Fruit fly (Drosophila melanogaster) whole organism, prepupa: ENCODE data around the gene ome.
A peak's percentile ranks its signal among the peaks of the same experiment; 100 is the strongest.

Experiments
- Blimp-1 ChIP-seq: fragments of 200-800 bp; sonication (Bioruptor generic); optimal IDR thresholded peaks from 3 replicates; lab custom pipeline; 2017; ENCODE audit warnings: missing biosample characterization, missing genetic modification characterization, mild to moderate bottlenecking, moderate library complexity, missing genetic modification reagents
- CG10631 ChIP-seq: fragments of 200-800 bp; sonication (Bioruptor generic); optimal IDR thresholded peaks from 2 replicates; lab custom pipeline; 2016; ENCODE audit warnings: missing biosample characterization, missing genetic modification characterization
- CG11294 ChIP-seq: fragments of 200-800 bp; sonication (Bioruptor generic); IDR thresholded peaks from 2 replicates; pipeline ENCODE4 v1.3.6; 2022; ENCODE audit warnings: missing biosample characterization, missing genetic modification characterization
- CG11762 ChIP-seq: fragments of 200-800 bp; sonication (Bioruptor generic); optimal IDR thresholded peaks from 3 replicates; lab custom pipeline; 2016; ENCODE audit warnings: missing biosample characterization, missing genetic modification characterization; ENCODE audit not compliant: insufficient read depth
- CG11902 ChIP-seq: fragments of 200-800 bp; sonication (Bioruptor generic); optimal IDR thresholded peaks from 3 replicates; lab custom pipeline; 2016; ENCODE audit warnings: missing biosample characterization, missing genetic modification characterization
- CG15336 ChIP-seq: fragments of 200-800 bp; sonication (Bioruptor generic); IDR thresholded peaks from 2 replicates; pipeline ENCODE4 v1.3.6; 2022; ENCODE audit warnings: missing biosample characterization, missing genetic modification characterization
- CG1621 ChIP-seq: fragments of 200-800 bp; sonication (Bioruptor generic); optimal IDR thresholded peaks from 3 replicates; lab custom pipeline; 2018; ENCODE audit warnings: missing biosample characterization, mild to moderate bottlenecking, missing genetic modification characterization
- CG16779 ChIP-seq: fragments of 200-800 bp; sonication (Bioruptor generic); optimal IDR thresholded peaks from 3 replicates; lab custom pipeline; 2017; ENCODE audit warnings: missing biosample characterization, mild to moderate bottlenecking, missing genetic modification characterization
- CG3032 ChIP-seq: fragments of 200-800 bp; optimal IDR thresholded peaks from 2 replicates; lab custom pipeline; 2019; ENCODE audit warnings: missing biosample characterization, mild to moderate bottlenecking, missing genetic modification characterization, moderate library complexity
- CG32006 ChIP-seq: fragments of 200-800 bp; sonication (Bioruptor generic); optimal IDR thresholded peaks from 3 replicates; lab custom pipeline; 2017; ENCODE audit warnings: missing biosample characterization, mild to moderate bottlenecking, missing genetic modification characterization
- CG34406 ChIP-seq: fragments of 200-800 bp; sonication (Bioruptor generic); optimal IDR thresholded peaks from 3 replicates; lab custom pipeline; 2016; ENCODE audit warnings: missing biosample characterization, missing genetic modification characterization
- CG4318 ChIP-seq: fragments of 200-800 bp; sonication (Bioruptor generic); optimal IDR thresholded peaks from 3 replicates; lab custom pipeline; 2017; ENCODE audit warnings: missing biosample characterization, mild to moderate bottlenecking, missing genetic modification characterization
- CG6163 ChIP-seq: fragments of 200-800 bp; sonication (Bioruptor generic); IDR thresholded peaks from 3 replicates; pipeline ENCODE4 v1.3.6; 2022; ENCODE audit warnings: missing biosample characterization, missing genetic modification characterization
- CG6276 ChIP-seq: fragments of 200-800 bp; sonication (Bioruptor generic); optimal IDR thresholded peaks from 2 replicates; lab custom pipeline; 2017; ENCODE audit warnings: missing biosample characterization, mild to moderate bottlenecking, missing genetic modification characterization
- CG6792 ChIP-seq: fragments of 200-800 bp; sonication (Bioruptor generic); optimal IDR thresholded peaks from 3 replicates; lab custom pipeline; 2016; ENCODE audit warnings: missing biosample characterization, missing genetic modification characterization
- CG6808 ChIP-seq: fragments of 200-800 bp; sonication (Bioruptor generic); optimal IDR thresholded peaks from 3 replicates; lab custom pipeline; 2017; ENCODE audit warnings: missing biosample characterization, missing genetic modification characterization, mild to moderate bottlenecking, moderate library complexity, missing genetic modification reagents
- CG6854 ChIP-seq: fragments of 200-800 bp; sonication (Bioruptor generic); optimal IDR thresholded peaks from 2 replicates; lab custom pipeline; 2017; ENCODE audit warnings: missing biosample characterization, mild to moderate bottlenecking, missing genetic modification characterization
- CG7368 ChIP-seq: fragments of 200-800 bp; sonication (Bioruptor generic); optimal IDR thresholded peaks from 3 replicates; lab custom pipeline; 2016; ENCODE audit warnings: missing biosample characterization, missing genetic modification characterization
- CG8119 ChIP-seq: fragments of 200-800 bp; sonication (Bioruptor generic); IDR thresholded peaks from 3 replicates; pipeline ENCODE4 v1.3.6; 2022; ENCODE audit warnings: missing biosample characterization, missing genetic modification characterization
- CG8319 ChIP-seq: fragments of 200-800 bp; sonication (Bioruptor generic); optimal IDR thresholded peaks from 3 replicates; lab custom pipeline; 2016; ENCODE audit warnings: missing biosample characterization, missing genetic modification characterization
- CG8632 ChIP-seq: fragments of 200-800 bp; sonication (Bioruptor generic); optimal IDR thresholded peaks from 3 replicates; lab custom pipeline; 2016; ENCODE audit warnings: missing biosample characterization, missing genetic modification characterization
- CG9139 ChIP-seq: fragments of 200-800 bp; sonication (Bioruptor generic); optimal IDR thresholded peaks from 3 replicates; lab custom pipeline; 2017; ENCODE audit warnings: missing biosample characterization, mild to moderate bottlenecking, missing genetic modification characterization
- Eip75B ChIP-seq: fragments of 200-800 bp; sonication (Bioruptor generic); optimal IDR thresholded peaks from 3 replicates; lab custom pipeline; 2016; ENCODE audit warnings: missing biosample characterization, missing genetic modification characterization
- Eip78C ChIP-seq: fragments of 200-800 bp; sonication (Bioruptor generic); peaks from one replicate; lab custom pipeline; 2016; ENCODE audit warnings: missing biosample characterization, missing genetic modification characterization
- Eip93F ChIP-seq: fragments of 200-800 bp; sonication (Bioruptor generic); optimal IDR thresholded peaks from 2 replicates; lab custom pipeline; 2016; ENCODE audit warnings: missing biosample characterization, mild to moderate bottlenecking, missing genetic modification characterization
- Ets21C ChIP-seq: fragments of 200-800 bp; sonication (Bioruptor generic); optimal IDR thresholded peaks from 3 replicates; lab custom pipeline; 2016; ENCODE audit warnings: missing biosample characterization, missing genetic modification characterization
- Ets96B ChIP-seq: fragments of 200-800 bp; optimal IDR thresholded peaks from 2 replicates; lab custom pipeline; 2019; ENCODE audit warnings: missing biosample characterization, mild to moderate bottlenecking, missing genetic modification characterization, moderate library complexity
- Hr38 ChIP-seq: sonication (Bioruptor generic); optimal IDR thresholded peaks from 2 replicates; lab custom pipeline; 2016; ENCODE audit warnings: missing biosample characterization, missing genetic modification characterization
- Hr39 ChIP-seq: fragments of 200-800 bp; sonication (Bioruptor generic); optimal IDR thresholded peaks from 2 replicates; lab custom pipeline; 2016; ENCODE audit warnings: missing biosample characterization, missing genetic modification characterization
- Lpt ChIP-seq: fragments of 200-800 bp; sonication (Bioruptor generic); optimal IDR thresholded peaks from 3 replicates; lab custom pipeline; 2016; ENCODE audit warnings: missing biosample characterization, missing genetic modification characterization
- OdsH ChIP-seq: fragments of 200-800 bp; sonication (Bioruptor generic); optimal IDR thresholded peaks from 3 replicates; lab custom pipeline; 2016; ENCODE audit warnings: missing biosample characterization, missing genetic modification characterization
- Smox ChIP-seq: fragments of 200-800 bp; sonication (Bioruptor generic); optimal IDR thresholded peaks from 3 replicates; lab custom pipeline; 2016; ENCODE audit warnings: missing biosample characterization, missing genetic modification characterization
- Sox102F ChIP-seq: fragments of 200-800 bp; sonication (Bioruptor generic); optimal IDR thresholded peaks from 2 replicates; lab custom pipeline; 2016; ENCODE audit warnings: missing biosample characterization, mild to moderate bottlenecking, missing genetic modification characterization
- acj6 ChIP-seq: fragments of 200-800 bp; sonication (Bioruptor generic); optimal IDR thresholded peaks from 3 replicates; lab custom pipeline; 2016; ENCODE audit warnings: missing biosample characterization, missing genetic modification characterization
- dac ChIP-seq: fragments of 200-800 bp; sonication (Bioruptor generic); optimal IDR thresholded peaks from 2 replicates; lab custom pipeline; 2017; ENCODE audit warnings: missing biosample characterization, mild to moderate bottlenecking, missing genetic modification characterization
- dsx ChIP-seq: fragments of 200-800 bp; optimal IDR thresholded peaks from 3 replicates; lab custom pipeline; 2019; ENCODE audit warnings: missing biosample characterization, mild to moderate bottlenecking, missing genetic modification characterization, moderate library complexity; ENCODE audit not compliant: poor library complexity, severe bottlenecking
- eg ChIP-seq: fragments of 200-800 bp; sonication (Bioruptor generic); IDR thresholded peaks from 3 replicates; pipeline ENCODE4 v1.3.6; 2022; ENCODE audit warnings: missing biosample characterization, missing genetic modification characterization
- fd85E ChIP-seq: fragments of 200-800 bp; sonication (Bioruptor generic); optimal IDR thresholded peaks from 3 replicates; lab custom pipeline; 2016; ENCODE audit warnings: missing biosample characterization, missing genetic modification characterization
- fkh ChIP-seq: fragments of 200-800 bp; sonication (Bioruptor generic); optimal IDR thresholded peaks from 3 replicates; lab custom pipeline; 2017; ENCODE audit warnings: missing biosample characterization, mild to moderate bottlenecking, missing genetic modification characterization, moderate library complexity
- net ChIP-seq: fragments of 200-800 bp; sonication (Bioruptor generic); optimal IDR thresholded peaks from 3 replicates; lab custom pipeline; 2016; ENCODE audit warnings: missing biosample characterization, missing genetic modification characterization
- salr ChIP-seq, 2 experiments: fragments of 200-800 bp; sonication (Bioruptor generic); optimal IDR thresholded peaks; 3 replicates each; lab custom pipeline; 2016 to 2018; ENCODE audit warnings: missing biosample characterization in 2 of 2, missing genetic modification characterization in 2 of 2, mild to moderate bottlenecking in 1 of 2
- ss ChIP-seq, 2 experiments: fragments of 200-800 bp; sonication (Bioruptor generic); optimal IDR thresholded peaks; 2 replicates in 1 of 2; 3 replicates in 1 of 2; lab custom pipeline; 2017 to 2018; ENCODE audit warnings: mild to moderate bottlenecking in 2 of 2, missing biosample characterization in 2 of 2, missing genetic modification characterization in 2 of 2, moderate library complexity in 1 of 2
- svp ChIP-seq: fragments of 200-800 bp; sonication (Bioruptor generic); peaks from one replicate; lab custom pipeline; 2016; ENCODE audit warnings: missing biosample characterization, missing genetic modification characterization
- topi ChIP-seq: fragments of 200-800 bp; sonication (Bioruptor generic); optimal IDR thresholded peaks from 3 replicates; lab custom pipeline; 2016; ENCODE audit warnings: missing biosample characterization, missing genetic modification characterization
- vri ChIP-seq: fragments of 200-800 bp; sonication (Bioruptor generic); optimal IDR thresholded peaks from 3 replicates; lab custom pipeline; 2016; ENCODE audit warnings: missing biosample characterization, mild to moderate bottlenecking, missing genetic modification characterization

The ome gene

dm6 chr3L:14756724-14757463 lies 84.3 kb downstream of the ome start (continued):
- peak; percentile 2 for TF ChIP-seq Eip93F
- peak; percentile 86 for TF ChIP-seq CG8319 (GFP tag; lab: Kevin White, UChicago)
- peak; percentile 94 for TF ChIP-seq Hr39 (GFP tag; lab: Kevin White, UChicago)
- TF ChIP-seq dac (GFP tag; lab: Kevin White, UChicago), result peak; percentile 93
- TF ChIP-seq topi (GFP tag; lab: Kevin White, UChicago), result peak; percentile 88
- TF ChIP-seq CG11902, result peak; percentile 89
- peak; percentile 50 for TF ChIP-seq Hr38 (GFP tag; lab: Kevin White, UChicago)
- TF ChIP-seq CG6792, result peak; percentile 88
- TF ChIP-seq svp (GFP tag; lab: Kevin White, UChicago), result peak; percentile 95
- TF ChIP-seq eg (GFP tag; lab: Robert Waterston, UW), result peak; percentile 96
- TF ChIP-seq Blimp-1 (GFP tag; lab: Kevin White, UChicago), result peak; percentile 56
- TF ChIP-seq CG7368 (GFP tag; lab: Kevin White, UChicago), result peak; percentile 91
- peak; percentile 95 for TF ChIP-seq CG32006 (GFP tag; lab: Kevin White, UChicago)
- TF ChIP-seq fd85E (GFP tag; lab: Kevin White, UChicago), result peak; percentile 75
- TF ChIP-seq vri, result peak; percentile 86
- TF ChIP-seq CG6808 (GFP tag; lab: Kevin White, UChicago), result peak; percentile 76
- TF ChIP-seq Ets21C, result peak; percentile 84
- TF ChIP-seq Eip75B, result peak; percentile 91
- peak; percentile 95 for TF ChIP-seq CG11294 (GFP tag; lab: Robert Waterston, UW)
- peak; percentile 91 for TF ChIP-seq Lpt
- TF ChIP-seq Sox102F (GFP tag; lab: Kevin White, UChicago), result peak; percentile 85
- peak; percentile 33 to 74 for TF ChIP-seq ss (GFP tag; optimal IDR thresholded peaks at IDR 0.05; lab: Kevin White, UChicago)
- TF ChIP-seq CG34406 (GFP tag; lab: Kevin White, UChicago), result peak; percentile 89
- TF ChIP-seq Eip78C (GFP tag; lab: Kevin White, UChicago), result peak; percentile 97
- TF ChIP-seq CG11762 (GFP tag; lab: Kevin White, UChicago), result peak; percentile 91
- TF ChIP-seq, all 60 proteins: peak for 60

- TF ChIP-seq Ets96B, result no peak
- peak; percentile 5 for TF ChIP-seq CG8632 (GFP tag; lab: Kevin White, UChicago)
- no peak for TF ChIP-seq acj6
- peak; percentile 23 to 50 for TF ChIP-seq ss (GFP tag; optimal IDR thresholded peaks at IDR 0.05; lab: Kevin White, UChicago)
- TF ChIP-seq CG6808 (GFP tag; lab: Kevin White, UChicago), result no peak
- TF ChIP-seq Smox (GFP tag; lab: Kevin White, UChicago), result no peak
- TF ChIP-seq OdsH (GFP tag; lab: Kevin White, UChicago), result no peak
- peak; percentile 17 for TF ChIP-seq CG32006 (GFP tag; lab: Kevin White, UChicago)
- TF ChIP-seq vri, result peak; percentile 70
- peak; percentile 98 for TF ChIP-seq fkh
- peak; percentile 17 for TF ChIP-seq CG10631 (GFP tag; lab: Kevin White, UChicago)
- TF ChIP-seq salr (GFP tag; optimal IDR thresholded peaks at IDR 0.05; lab: Kevin White, UChicago), result peak in 1 of 2 experiments; percentile 5
- peak; percentile 46 for TF ChIP-seq net (GFP tag; lab: Kevin White, UChicago)
- TF ChIP-seq svp (GFP tag; lab: Kevin White, UChicago), result peak; percentile 55
- peak; percentile 38; the same call in 2 of the 3 replicates for TF ChIP-seq CG8119 (GFP tag; lab: Robert Waterston, UW)
- TF ChIP-seq CG6276 (GFP tag; lab: Kevin White, UChicago), result peak; percentile 31
- TF ChIP-seq CG9139, result peak; percentile 61
- TF ChIP-seq CG6163, result peak; percentile 60; the same call in 2 of the 3 replicates
- no peak for TF ChIP-seq Eip93F
- no peak for TF ChIP-seq topi (GFP tag; lab: Kevin White, UChicago)
- TF ChIP-seq CG1621 (tag; lab: Kevin White, UChicago), result peak; percentile 39
- TF ChIP-seq fd85E (GFP tag; lab: Kevin White, UChicago), result no peak
- TF ChIP-seq Sox102F (GFP tag; lab: Kevin White, UChicago), result peak; percentile 16
- no peak for TF ChIP-seq CG11294 (GFP tag; lab: Robert Waterston, UW)
- no peak for TF ChIP-seq CG4318 (GFP tag; lab: Kevin White, UChicago)
- peak; percentile 71 for TF ChIP-seq CG6854 (GFP tag; lab: Kevin White, UChicago)
- TF ChIP-seq CG16779 (tag; lab: Kevin White, UChicago), result peak; percentile 30
- TF ChIP-seq CG3032, result no peak
- TF ChIP-seq dsx (GFP tag; lab: Kevin White, UChicago), result peak; percentile 66
- TF ChIP-seq CG15336 (GFP tag; lab: Robert Waterston, UW), result peak; percentile 20; the same call in 1 of the 2 replicates
- TF ChIP-seq, all 60 proteins: peak for 19
These were observed 85.1 kb downstream of the ome start, which contains the start of gene CG42507 for dm6 chr3L:14757464-14758384. CG42507 (minus strand) TSS chr3L:14757962.
